Worm (Caenorhabditis elegans) whole organism, L4/young adult: ENCODE results near the gene T01D1.3.

Source experiments
- W03F9.2 ChIP-seq: fragments of 150-350 bp; optimal IDR thresholded peaks from 2 replicates; lab custom pipeline; 2014; ENCODE audit warnings: missing biosample characterization, missing genetic modification characterization
- him-1 ChIP-seq: sonication (generic microtip); optimal IDR thresholded peaks from 2 replicates; lab custom pipeline; 2016; ENCODE audit warnings: missing genotype, missing genetic modification reagents, missing genetic modification characterization, missing compliant biosample characterization

ce11 chrII:151495-151894 is 24.3 kb downstream of the T01D1.3 start:
- TF ChIP-seq W03F9.2 (tag; lab: Kevin White, UChicago) (no peak), him-1 (tag; lab: Kevin White, UChicago) (no peak)
